Fruit fly (Drosophila melanogaster) whole organism, embryonic: ENCODE measurements around the gene Idh3g.

Experiments
- Atf6 ChIP-seq: fragments of 200-800 bp; sonication (Bioruptor generic); IDR thresholded peaks from 2 replicates; pipeline ENCODE4 v1.3.6; 2022; ENCODE audit warnings: missing biosample characterization, missing genetic modification characterization
- BEAF-32 ChIP-seq: fragments of 200-800 bp; sonication (Bioruptor generic); optimal IDR thresholded peaks from 3 replicates; lab custom pipeline; 2017; ENCODE audit warnings: missing biosample characterization, missing genetic modification characterization, mild to moderate bottlenecking, moderate library complexity, missing genetic modification reagents
- C15 ChIP-seq: fragments of 200-800 bp; sonication (Bioruptor generic); IDR thresholded peaks from 3 replicates; pipeline ENCODE4 v1.3.6; 2022; ENCODE audit warnings: missing biosample characterization, missing genetic modification characterization
- CG13775 ChIP-seq: fragments of 200-800 bp; sonication (Bioruptor generic); optimal IDR thresholded peaks from 3 replicates; lab custom pipeline; 2017; ENCODE audit warnings: missing biosample characterization, mild to moderate bottlenecking, missing genetic modification characterization
- CG14965 ChIP-seq: fragments of 200-800 bp; sonication (Bioruptor generic); optimal IDR thresholded peaks from 2 replicates; lab custom pipeline; 2016; ENCODE audit warnings: missing biosample characterization, missing genetic modification characterization, borderline replicate concordance
- CG1529 ChIP-seq: fragments of 200-800 bp; sonication (Bioruptor generic); optimal IDR thresholded peaks from 3 replicates; lab custom pipeline; 2018; ENCODE audit warnings: missing biosample characterization, missing genetic modification characterization
- CG1603 ChIP-seq: fragments of 200-800 bp; sonication (Bioruptor generic); optimal IDR thresholded peaks from 2 replicates; lab custom pipeline; 2019; ENCODE audit warnings: missing biosample characterization, mild to moderate bottlenecking, missing genetic modification characterization, moderate library complexity
- CG17802 ChIP-seq: fragments of 200-800 bp; sonication (Bioruptor generic); optimal IDR thresholded peaks from 2 replicates; lab custom pipeline; 2018; ENCODE audit warnings: missing biosample characterization, mild to moderate bottlenecking, missing genetic modification characterization, moderate library complexity
- CG2129 ChIP-seq: fragments of 200-800 bp; sonication (Bioruptor generic); IDR thresholded peaks from 2 replicates; pipeline ENCODE4 v1.3.6; 2022; ENCODE audit warnings: missing biosample characterization, missing genetic modification characterization; ENCODE audit not compliant: partially characterized antibody
- CG3281 ChIP-seq: fragments of 200-800 bp; sonication (Bioruptor generic); optimal IDR thresholded peaks from 3 replicates; lab custom pipeline; 2017; ENCODE audit warnings: missing biosample characterization, mild to moderate bottlenecking, missing genetic modification characterization
- CG3847 ChIP-seq: fragments of 200-800 bp; sonication (Bioruptor generic); IDR thresholded peaks from 2 replicates; pipeline ENCODE4 v1.3.6; 2022; ENCODE audit warnings: missing biosample characterization, missing genetic modification characterization
- CG4404 ChIP-seq: fragments of 200-800 bp; sonication (Bioruptor generic); IDR thresholded peaks from 2 replicates; pipeline ENCODE4 v1.3.6; 2022; ENCODE audit warnings: missing biosample characterization, missing genetic modification characterization
- CG5180 ChIP-seq: fragments of 200-800 bp; sonication (Bioruptor generic); optimal IDR thresholded peaks from 3 replicates; lab custom pipeline; 2017; ENCODE audit warnings: missing biosample characterization, missing genetic modification characterization, mild to moderate bottlenecking, moderate library complexity, missing genetic modification reagents
- CG6791 ChIP-seq: fragments of 200-800 bp; sonication (Bioruptor generic); IDR thresholded peaks from 3 replicates; pipeline ENCODE4 v1.3.6; 2022; ENCODE audit warnings: missing biosample characterization, missing genetic modification characterization; ENCODE audit not compliant: partially characterized antibody
- CG7271 ChIP-seq: fragments of 200-800 bp; sonication (Bioruptor generic); optimal IDR thresholded peaks from 2 replicates; lab custom pipeline; 2018; ENCODE audit warnings: missing biosample characterization, mild to moderate bottlenecking, missing genetic modification characterization, moderate library complexity
- CG8290 ChIP-seq, 3 experiments: fragments of 200-800 bp; sonication (Bioruptor generic); optimal IDR thresholded peaks; 2 replicates each; lab custom pipeline; 2016 to 2019; ENCODE audit warnings: missing biosample characterization in 3 of 3, missing genetic modification characterization in 3 of 3, mild to moderate bottlenecking in 2 of 3, moderate library complexity in 1 of 3
- CG8924 ChIP-seq: fragments of 200-800 bp; optimal IDR thresholded peaks from 3 replicates; lab custom pipeline; 2019; ENCODE audit warnings: missing biosample characterization, mild to moderate bottlenecking, missing genetic modification characterization, moderate library complexity
- Chrac-16 ChIP-seq: fragments of 200-800 bp; sonication (Bioruptor generic); optimal IDR thresholded peaks from 3 replicates; lab custom pipeline; 2016; ENCODE audit warnings: missing biosample characterization, missing genetic modification characterization
- Dip3 ChIP-seq: fragments of 200-800 bp; sonication (Bioruptor generic); optimal IDR thresholded peaks from 3 replicates; lab custom pipeline; 2016; ENCODE audit warnings: missing biosample characterization, missing genetic modification characterization
- Eip74EF ChIP-seq, 2 experiments: fragments of 200-800 bp in 1 of 2; fragments of >200 bp in 1 of 2; sonication (Bioruptor generic) in 1 of 2; optimal IDR thresholded peaks; 2 replicates each; lab custom pipeline; 2017 to 2019; ENCODE audit warnings: missing biosample characterization in 2 of 2, missing genetic modification characterization in 2 of 2, mild to moderate bottlenecking in 1 of 2, moderate library complexity in 1 of 2
- Ets97D ChIP-seq: fragments of 200-800 bp; sonication (Bioruptor generic); optimal IDR thresholded peaks from 3 replicates; lab custom pipeline; 2016; ENCODE audit warnings: missing biosample characterization, missing genetic modification characterization
- Jarid2 ChIP-seq: fragments of 200-800 bp; sonication (Bioruptor generic); optimal IDR thresholded peaks from 3 replicates; lab custom pipeline; 2017; ENCODE audit warnings: mild to moderate bottlenecking, missing biosample characterization, missing genetic modification reagents, missing genetic modification characterization
- NK7.1 ChIP-seq: fragments of 200-800 bp; sonication (Bioruptor generic); optimal IDR thresholded peaks from 3 replicates; lab custom pipeline; 2016; ENCODE audit warnings: missing biosample characterization, missing genetic modification characterization
- Nf-YA ChIP-seq: fragments of 200-800 bp; sonication (Bioruptor generic); IDR thresholded peaks from 2 replicates; pipeline ENCODE4 v1.3.6; 2022; ENCODE audit warnings: missing biosample characterization, missing genetic modification characterization
- Rfx ChIP-seq: fragments of 200-800 bp; sonication (Bioruptor generic); IDR thresholded peaks from 2 replicates; pipeline ENCODE4 v1.3.6; 2022; ENCODE audit warnings: missing biosample characterization, missing genetic modification characterization
- Ssrp ChIP-seq: fragments of 200-800 bp; sonication (Bioruptor generic); optimal IDR thresholded peaks from 2 replicates; lab custom pipeline; 2018; ENCODE audit warnings: missing biosample characterization, mild to moderate bottlenecking, missing genetic modification characterization, moderate library complexity
- ap ChIP-seq: fragments of 200-800 bp; sonication (Bioruptor generic); IDR thresholded peaks from 2 replicates; pipeline ENCODE4 v1.3.6; 2022; ENCODE audit warnings: missing biosample characterization, missing genetic modification characterization
- ato ChIP-seq: fragments of 200-800 bp; sonication (Bioruptor generic); IDR thresholded peaks from 2 replicates; pipeline ENCODE4 v1.3.6; 2022; ENCODE audit warnings: missing biosample characterization, missing genetic modification characterization; ENCODE audit not compliant: partially characterized antibody
- cad ChIP-seq: fragments of >200 bp; optimal IDR thresholded peaks from 2 replicates; lab custom pipeline; 2017; ENCODE audit warnings: missing biosample characterization, missing genetic modification characterization
- chif ChIP-seq, 2 experiments: fragments of 200-800 bp; sonication (Bioruptor generic); optimal IDR thresholded peaks; 3 replicates each; lab custom pipeline; 2016; ENCODE audit warnings: missing biosample characterization in 2 of 2, missing genetic modification characterization in 2 of 2
- chinmo ChIP-seq: fragments of 200-800 bp; sonication (Bioruptor generic); IDR thresholded peaks from 4 replicates; pipeline ENCODE4 v1.3.6; 2022; ENCODE audit warnings: missing biosample characterization, missing genetic modification characterization; ENCODE audit not compliant: partially characterized antibody
- danr ChIP-seq: fragments of 200-800 bp; sonication (Bioruptor generic); IDR thresholded peaks from 2 replicates; pipeline ENCODE4 v1.3.6; 2022; ENCODE audit warnings: missing biosample characterization, missing genetic modification characterization
- dmrt99B ChIP-seq: fragments of 200-800 bp; sonication (Bioruptor generic); optimal IDR thresholded peaks from 2 replicates; lab custom pipeline; 2018; ENCODE audit warnings: missing biosample characterization, mild to moderate bottlenecking, missing genetic modification characterization, moderate library complexity
- en ChIP-seq: fragments of 200-800 bp; sonication (Bioruptor generic); optimal IDR thresholded peaks from 2 replicates; lab custom pipeline; 2016; ENCODE audit warnings: missing biosample characterization, missing genetic modification characterization
- fru ChIP-seq: fragments of >200 bp; optimal IDR thresholded peaks from 2 replicates; lab custom pipeline; 2017
- gem ChIP-seq: fragments of 200-800 bp; sonication (Bioruptor generic); optimal IDR thresholded peaks from 2 replicates; lab custom pipeline; 2019; ENCODE audit warnings: missing biosample characterization, mild to moderate bottlenecking, missing genetic modification characterization, moderate library complexity
- gro ChIP-seq: fragments of 200-800 bp; sonication (Bioruptor generic); optimal IDR thresholded peaks from 2 replicates; lab custom pipeline; 2016; ENCODE audit warnings: missing biosample characterization, missing genetic modification characterization
- gt ChIP-seq: fragments of 200-800 bp; sonication (Bioruptor generic); IDR thresholded peaks from 2 replicates; pipeline ENCODE4 v1.3.6; 2022; ENCODE audit warnings: missing biosample characterization, missing genetic modification characterization
- hth ChIP-seq: fragments of >200 bp; optimal IDR thresholded peaks from 2 replicates; lab custom pipeline; 2017; ENCODE audit warnings: inconsistent platforms
- kah ChIP-seq: fragments of 200-800 bp; sonication (Bioruptor generic); optimal IDR thresholded peaks from 2 replicates; lab custom pipeline; 2018; ENCODE audit warnings: missing biosample characterization, mild to moderate bottlenecking, missing genetic modification characterization
- lov ChIP-seq, 2 experiments: fragments of 200-800 bp in 1 of 2; fragments of >200 bp in 1 of 2; sonication (Bioruptor generic) in 1 of 2; IDR thresholded peaks in 1 of 2; optimal IDR thresholded peaks in 1 of 2; 2 replicates in 1 of 2; 3 replicates in 1 of 2; pipeline versions ENCODE4 v1.3.6 to Lab custom; 2017 to 2022; ENCODE audit warnings: missing biosample characterization in 1 of 2, missing genetic modification characterization in 1 of 2
- mirr ChIP-seq: fragments of 200-800 bp; sonication (Bioruptor generic); optimal IDR thresholded peaks from 3 replicates; lab custom pipeline; 2018; ENCODE audit warnings: missing biosample characterization, mild to moderate bottlenecking, missing genetic modification characterization
- pros ChIP-seq: fragments of 200-800 bp; sonication (Bioruptor generic); optimal IDR thresholded peaks from 3 replicates; lab custom pipeline; 2019; ENCODE audit warnings: missing biosample characterization, mild to moderate bottlenecking, missing genetic modification characterization, moderate library complexity
- shn ChIP-seq: fragments of 200-800 bp; sonication (Bioruptor generic); optimal IDR thresholded peaks from 3 replicates; lab custom pipeline; 2016; ENCODE audit warnings: missing biosample characterization, missing genetic modification characterization
- slou ChIP-seq: fragments of 200-800 bp; sonication (Bioruptor generic); optimal IDR thresholded peaks from 3 replicates; lab custom pipeline; 2016; ENCODE audit warnings: missing biosample characterization, missing genetic modification characterization
- trh ChIP-seq: fragments of 200-800 bp; sonication (Bioruptor generic); optimal IDR thresholded peaks from 2 replicates; lab custom pipeline; 2016; ENCODE audit warnings: missing biosample characterization, missing genetic modification characterization
- vnd ChIP-seq: fragments of 200-800 bp; sonication (Bioruptor generic); IDR thresholded peaks from 3 replicates; pipeline ENCODE4 v1.3.6; 2022; ENCODE audit warnings: missing biosample characterization, missing genetic modification characterization; ENCODE audit not compliant: partially characterized antibody
- zf30C ChIP-seq: fragments of 200-800 bp; sonication (Bioruptor generic); optimal IDR thresholded peaks from 3 replicates; lab custom pipeline; 2018; ENCODE audit warnings: missing biosample characterization, mild to moderate bottlenecking, missing genetic modification characterization

Idh3g gene

DNA sequence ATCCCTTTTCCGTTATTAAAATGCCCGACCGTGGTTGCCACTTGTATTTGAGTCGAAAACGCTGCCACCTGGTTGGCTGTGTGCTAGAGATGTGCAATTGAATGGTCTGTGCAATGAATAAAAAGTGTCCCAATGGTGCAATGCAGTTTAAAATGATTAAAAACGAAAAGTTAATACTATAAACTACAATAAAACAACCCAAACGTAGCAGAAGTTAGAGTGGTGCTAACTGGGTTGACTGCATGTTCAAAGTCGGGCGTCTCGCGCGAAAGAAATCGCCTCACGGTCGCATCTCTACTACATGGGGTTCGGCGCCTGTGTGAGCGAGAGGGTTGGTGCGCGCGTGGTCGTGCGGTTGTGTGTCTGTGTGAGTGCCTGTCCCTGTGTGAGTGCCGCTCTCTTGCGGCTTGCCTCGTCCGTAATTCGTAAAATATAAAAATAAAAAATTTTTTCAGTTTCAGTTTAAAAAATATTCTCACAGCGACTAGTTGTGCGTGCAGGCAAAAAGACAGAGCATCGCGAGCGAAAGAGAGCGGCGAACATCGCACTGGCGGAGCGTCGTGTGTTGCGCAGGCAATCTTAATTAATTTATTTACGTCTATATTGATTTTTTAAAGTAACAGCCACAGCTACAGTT is 33.6 kb upstream of the Idh3g start (continued):
- peak; percentile 64 for TF ChIP-seq CG7271 (tag; lab: Kevin White, UChicago)
- TF ChIP-seq chif (GFP tag; optimal IDR thresholded peaks at IDR 0.05; lab: Kevin White, UChicago), result peak; percentile 94 to 96
- peak; percentile 77 for TF ChIP-seq CG5180 (GFP tag; lab: Kevin White, UChicago)
- peak; percentile 96 for TF ChIP-seq CG3847 (GFP tag; lab: Robert Waterston, UW)
- TF ChIP-seq Nf-YA (GFP tag; lab: Robert Waterston, UW), result peak; percentile 63; the same call in 1 of the 2 replicates
- TF ChIP-seq NK7.1 (GFP tag; lab: Kevin White, UChicago), result peak; percentile 93
- peak; percentile 90 for TF ChIP-seq CG8924
- peak; percentile 81 for TF ChIP-seq CG14965 (GFP tag; lab: Kevin White, UChicago)
- TF ChIP-seq ato (GFP tag; lab: Robert Waterston, UW), result 0 out of 2 replicates have a peak, but pooled peaks have one; percentile 35
- TF ChIP-seq Atf6 (GFP tag; lab: Robert Waterston, UW), result peak; percentile 90
- TF ChIP-seq gem (tag; lab: Kevin White, UChicago), result peak; percentile 94
- TF ChIP-seq lov (optimal IDR thresholded peaks at IDR 0.05; lab: Kevin White, UChicago), result no peak
- TF ChIP-seq lov (GFP tag; IDR thresholded peaks at IDR 0.05; lab: Robert Waterston, UW), result peak; percentile 71; the same call in 1 of the 3 replicates
- peak; percentile 95 for TF ChIP-seq CG1603 (tag; lab: Kevin White, UChicago)
- TF ChIP-seq chinmo (GFP tag; lab: Robert Waterston, UW), result peak; percentile 70; the same call in 1 of the 4 replicates
- TF ChIP-seq CG3281 (GFP tag; lab: Kevin White, UChicago), result peak; percentile 91
- peak; percentile 68 for TF ChIP-seq CG1529
- peak; percentile 90 for TF ChIP-seq Ssrp (tag; lab: Kevin White, UChicago)
- TF ChIP-seq en (GFP tag; lab: Kevin White, UChicago), result peak; percentile 83
- peak in 1 of 2 experiments; percentile 72 for TF ChIP-seq Eip74EF (GFP tag; optimal IDR thresholded peaks at IDR 0.05; lab: Kevin White, UChicago)
- TF ChIP-seq mirr, result peak; percentile 92
- TF ChIP-seq zf30C (GFP tag; lab: Kevin White, UChicago), result no peak
- TF ChIP-seq hth (lab: Kevin White, UChicago), result no peak
- peak; percentile 54 for TF ChIP-seq kah (GFP tag; lab: Kevin White, UChicago)
- TF ChIP-seq C15 (GFP tag; lab: Robert Waterston, UW), result peak; percentile 77; the same call in 2 of the 3 replicates
- TF ChIP-seq CG13775 (GFP tag; lab: Kevin White, UChicago), result peak; percentile 94
- TF ChIP-seq slou (GFP tag; lab: Kevin White, UChicago), result peak; percentile 92
- no peak for TF ChIP-seq cad (GFP tag; lab: Kevin White, UChicago)
- peak; percentile 95 for TF ChIP-seq Dip3 (GFP tag; lab: Kevin White, UChicago)
- TF ChIP-seq CG2129, result peak; percentile 92
- TF ChIP-seq Jarid2 (GFP tag; lab: Kevin White, UChicago), result peak; percentile 75
- TF ChIP-seq fru (lab: Kevin White, UChicago), result no peak
- peak; percentile 95 for TF ChIP-seq CG8290 (GFP tag; optimal IDR thresholded peaks at IDR 0.05; lab: Kevin White, UChicago)
- peak; percentile 44 to 95 for TF ChIP-seq CG8290 (tag; optimal IDR thresholded peaks at IDR 0.05; lab: Kevin White, UChicago)
- TF ChIP-seq Ets97D (GFP tag; lab: Kevin White, UChicago), result peak; percentile 98
- TF ChIP-seq BEAF-32, result peak; percentile 97
- peak; percentile 68; the same call in 1 of the 3 replicates for TF ChIP-seq CG6791 (GFP tag; lab: Robert Waterston, UW)
- peak; percentile 86 for TF ChIP-seq vnd (GFP tag; lab: Robert Waterston, UW)
- TF ChIP-seq Chrac-16, result peak; percentile 96
- peak; percentile 87 for TF ChIP-seq danr (GFP tag; lab: Robert Waterston, UW)
- peak; percentile 77 for TF ChIP-seq ap (GFP tag; lab: Robert Waterston, UW)
- peak; percentile 94 for TF ChIP-seq Rfx (GFP tag; lab: Robert Waterston, UW)
- peak; percentile 34 for TF ChIP-seq pros (GFP tag; lab: Kevin White, UChicago)
- TF ChIP-seq shn (GFP tag; lab: Kevin White, UChicago), result peak; percentile 98
- peak; percentile 94 for TF ChIP-seq gro (GFP tag; lab: Kevin White, UChicago)
- TF ChIP-seq gt (GFP tag; lab: Robert Waterston, UW), result peak; percentile 79
- peak; percentile 79 for TF ChIP-seq trh (GFP tag; lab: Kevin White, UChicago)
- peak; percentile 76 for TF ChIP-seq CG17802 (tag; lab: Kevin White, UChicago)
- TF ChIP-seq CG4404 (GFP tag; lab: Robert Waterston, UW), result peak; percentile 95
- TF ChIP-seq dmrt99B (tag; lab: Kevin White, UChicago), result peak; percentile 85
